Fruit fly (Drosophila melanogaster): Measurements from ENCODE around the gene Ance-2.

Ance-2 gene

DNA sequence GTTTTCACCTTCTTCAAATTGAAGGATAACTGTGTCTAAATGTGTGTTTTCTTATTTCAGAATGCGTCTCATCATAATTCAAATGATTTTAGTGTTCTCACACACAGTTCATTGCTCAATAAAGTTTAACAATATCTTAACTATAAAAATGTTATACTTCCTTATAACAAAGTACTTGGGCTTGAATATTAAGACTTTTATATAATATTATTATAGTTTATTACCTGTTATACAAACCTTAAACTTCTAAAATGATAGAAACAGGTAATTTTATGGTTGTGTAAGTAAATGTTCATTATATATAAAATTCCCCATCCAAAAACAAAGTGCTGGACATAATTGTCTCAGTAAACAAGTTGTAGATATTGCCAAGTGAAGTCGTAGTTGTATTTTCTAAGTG is at the start of gene Ance-2:
Gene Ance-2 (plus strand): TSS at position 301 of the 400 bp plus-strand sequence.
- TF ChIP-seq CG17801 (GFP tag; optimal IDR thresholded peaks at IDR 0.05; ENCODE audit: partially characterized antibody): no peak

DNA sequence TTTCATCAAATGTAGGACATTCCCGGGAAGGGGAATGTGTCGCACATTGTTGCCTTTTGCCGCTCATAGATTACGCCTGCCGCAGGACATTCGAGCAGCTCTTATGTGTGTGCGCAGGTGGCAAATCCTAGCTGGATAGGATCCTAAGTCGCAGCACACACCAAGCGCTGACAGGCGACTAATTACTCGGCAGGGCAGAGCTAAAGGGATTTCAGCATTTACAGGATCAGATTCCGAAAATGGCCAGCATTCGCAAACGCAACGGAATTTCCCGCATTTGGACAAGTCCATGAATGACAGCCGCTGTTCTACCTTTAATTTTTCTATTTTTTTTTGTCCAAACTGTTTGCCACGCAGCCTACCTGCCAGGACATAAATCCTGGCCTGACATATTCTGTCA is 41.5 kb upstream of the Ance-2 start:
- TF ChIP-seq CG17801 (GFP tag; optimal IDR thresholded peaks at IDR 0.05; ENCODE audit: partially characterized antibody): no peak

dm6 chr2L:13869400-13869799 is 39.7 kb upstream of the Ance-2 start:
- no peak for TF ChIP-seq CG17801 (GFP tag; optimal IDR thresholded peaks at IDR 0.05; ENCODE audit: partially characterized antibody)

- no peak for TF ChIP-seq CG17801 (GFP tag; optimal IDR thresholded peaks at IDR 0.05; ENCODE audit: partially characterized antibody)
Measured at dm6 chr2L:13873147-13873546, 36.0 kb upstream of the Ance-2 start.

DNA sequence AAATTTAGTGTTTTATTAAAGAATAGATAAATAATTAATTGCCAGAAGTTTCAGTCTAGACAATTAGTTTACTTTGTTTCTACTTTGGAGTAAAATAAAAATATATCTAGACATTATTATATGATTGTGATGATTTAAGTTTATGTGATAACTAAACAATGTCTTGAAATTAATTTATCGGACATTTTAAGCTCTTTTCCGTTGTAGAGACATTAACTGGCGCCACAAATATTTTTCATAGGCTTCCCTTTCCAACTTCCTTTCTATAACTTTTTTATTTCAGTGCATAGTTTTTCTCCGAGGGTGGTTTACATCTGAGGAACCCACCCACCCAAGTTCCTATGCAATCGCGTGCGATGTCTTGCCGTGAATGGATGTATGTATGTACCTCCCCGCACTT is 32.4 kb upstream of the Ance-2 start:
- TF ChIP-seq CG17801 (GFP tag; optimal IDR thresholded peaks at IDR 0.05; ENCODE audit: partially characterized antibody): no peak

dm6 chr2L:13877934-13878580 is 31.1 kb upstream of the Ance-2 start:
- no peak for TF ChIP-seq CG17801 (GFP tag; optimal IDR thresholded peaks at IDR 0.05; ENCODE audit: partially characterized antibody)

DNA sequence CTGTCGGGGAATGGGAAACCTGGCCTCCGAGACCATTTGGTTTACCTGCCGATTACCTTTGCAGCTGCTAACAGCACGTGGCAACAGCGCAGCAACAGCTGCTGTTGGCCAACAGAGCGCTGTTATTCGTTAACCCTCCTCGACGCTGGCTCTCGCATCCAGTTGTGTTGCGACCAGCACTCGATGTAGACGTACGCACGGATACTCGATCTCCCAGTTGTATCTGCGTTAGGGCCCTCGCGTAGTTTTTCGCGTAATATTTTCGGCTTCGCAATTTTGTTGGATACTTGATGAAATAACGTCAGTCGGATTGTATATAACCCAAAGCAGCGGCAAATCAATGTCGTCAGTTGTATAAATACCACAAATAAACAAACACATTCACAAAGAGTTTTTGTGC is 30.3 kb upstream of the Ance-2 start:
- TF ChIP-seq CG17801 (GFP tag; optimal IDR thresholded peaks at IDR 0.05; ENCODE audit: partially characterized antibody): peak; percentile 54

dm6 chr2L:13881387-13881902 is 27.7 kb upstream of the Ance-2 start:
- TF ChIP-seq CG17801 (GFP tag; optimal IDR thresholded peaks at IDR 0.05; ENCODE audit: partially characterized antibody): no peak

dm6 chr2L:13881939-13882338 is 27.2 kb upstream of the Ance-2 start:
- TF ChIP-seq CG17801 (GFP tag; optimal IDR thresholded peaks at IDR 0.05; ENCODE audit: partially characterized antibody): no peak

DNA sequence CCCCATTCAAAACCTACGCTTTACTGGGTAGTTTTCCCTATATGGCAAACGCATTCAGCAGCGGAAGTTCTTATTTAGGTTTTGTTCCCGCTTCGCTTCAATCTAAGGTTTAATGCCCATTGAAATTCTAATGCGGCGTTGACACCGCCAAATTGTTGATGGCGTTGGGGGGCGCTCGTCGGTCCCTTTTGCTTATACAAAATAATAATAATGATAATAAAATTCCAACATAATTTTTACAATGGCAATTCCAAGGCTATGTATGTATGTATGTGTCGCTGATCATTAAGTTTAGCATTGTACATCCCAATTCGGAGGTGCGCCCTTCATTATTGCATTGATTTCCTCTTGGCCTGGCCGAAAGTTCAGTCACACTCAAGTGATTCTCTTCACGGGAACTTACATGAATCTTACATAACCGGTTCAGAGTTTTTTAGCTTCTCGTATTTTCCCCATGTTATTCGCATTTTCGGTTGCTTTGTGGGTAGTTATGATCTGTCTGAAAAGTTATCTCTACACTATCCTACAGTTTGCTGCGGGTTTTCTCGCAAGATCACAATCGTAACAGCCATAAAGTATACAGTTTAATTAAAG is 25.0 kb upstream of the Ance-2 start:
- no peak for TF ChIP-seq CG17801 (GFP tag; optimal IDR thresholded peaks at IDR 0.05; ENCODE audit: partially characterized antibody)

- TF ChIP-seq CG17801 (GFP tag; optimal IDR thresholded peaks at IDR 0.05; ENCODE audit: partially characterized antibody): no peak
Measured at dm6 chr2L:13884678-13885303, 24.3 kb upstream of the Ance-2 start.

- no peak for TF ChIP-seq CG17801 (GFP tag; optimal IDR thresholded peaks at IDR 0.05; ENCODE audit: partially characterized antibody)
Measured at dm6 chr2L:13886326-13887073, 22.6 kb upstream of the Ance-2 start.

DNA sequence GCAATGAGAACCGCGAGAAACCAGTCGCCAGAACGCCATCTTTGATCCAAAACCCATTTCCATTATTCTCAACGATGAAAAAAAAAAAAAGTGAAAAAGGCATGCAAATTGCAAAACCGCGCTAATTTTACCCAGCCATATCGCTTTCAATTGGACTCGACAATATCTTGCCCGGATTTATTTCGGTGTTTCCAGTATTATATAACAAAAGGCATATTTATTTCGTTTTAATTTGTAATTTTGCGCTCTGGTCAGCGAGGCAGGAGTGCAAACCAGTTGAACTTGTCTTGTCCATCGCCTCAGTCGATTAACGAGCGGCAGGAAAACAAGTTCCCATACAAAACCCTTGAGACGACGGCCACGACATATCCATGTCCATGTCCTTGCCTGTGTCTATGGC is 19.2 kb upstream of the Ance-2 start:
- no peak for TF ChIP-seq CG17801 (GFP tag; optimal IDR thresholded peaks at IDR 0.05; ENCODE audit: partially characterized antibody)

dm6 chr2L:13892826-13893225 is 16.3 kb upstream of the Ance-2 start:
- no peak for TF ChIP-seq CG17801 (GFP tag; optimal IDR thresholded peaks at IDR 0.05; ENCODE audit: partially characterized antibody)

DNA sequence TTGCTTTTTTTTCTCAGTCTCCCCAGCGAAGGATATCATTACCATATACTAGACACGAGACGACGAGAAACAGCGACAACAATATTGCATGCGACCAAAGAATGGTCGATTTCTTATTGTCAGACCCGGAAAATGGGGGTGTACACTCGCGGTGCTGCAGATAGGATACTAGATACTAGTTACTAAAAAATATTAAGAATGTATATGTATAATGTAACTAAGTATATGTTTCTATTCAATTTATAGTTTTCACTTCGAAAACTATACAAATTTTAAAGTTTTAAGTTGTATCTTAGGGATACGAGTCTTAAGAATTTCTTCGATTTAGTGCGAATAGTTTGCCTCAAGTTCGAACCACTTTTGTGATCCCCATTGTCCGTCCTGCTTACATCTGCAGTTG is 15.7 kb upstream of the Ance-2 start:
- no peak for TF ChIP-seq CG17801 (GFP tag; optimal IDR thresholded peaks at IDR 0.05; ENCODE audit: partially characterized antibody)
